Worm (Caenorhabditis elegans) whole organism, late embryonic: ENCODE data around the gene rif-1.2.

ENCODE experiments used
- K02D7.2 ChIP-seq: sonication (generic microtip); optimal IDR thresholded peaks from 2 replicates; lab custom pipeline; 2017; ENCODE audit warnings: mild to moderate bottlenecking, missing genetic modification characterization, missing compliant biosample characterization
- dmd-4 ChIP-seq: sonication (generic microtip); optimal IDR thresholded peaks from 2 replicates; lab custom pipeline; 2016; ENCODE audit warnings: borderline replicate concordance, missing genetic modification characterization, missing compliant biosample characterization
- fkh-6 ChIP-seq: sonication (generic microtip); optimal IDR thresholded peaks from 2 replicates; lab custom pipeline; 2016; ENCODE audit warnings: missing genetic modification characterization, missing compliant biosample characterization
- hlh-30 ChIP-seq: sonication (generic microtip); optimal IDR thresholded peaks from 2 replicates; lab custom pipeline; 2017; ENCODE audit warnings: antibody characterized with exemption, missing genetic modification characterization, missing compliant biosample characterization; ENCODE audit not compliant: insufficient read depth
- odd-2 ChIP-seq: sonication (generic microtip); optimal IDR thresholded peaks from 2 replicates; lab custom pipeline; 2017; ENCODE audit warnings: antibody characterized with exemption, mild to moderate bottlenecking, missing genetic modification characterization, missing compliant biosample characterization
- pat-9 ChIP-seq: fragments of 200-800 bp; sonication (Bioruptor generic); optimal IDR thresholded peaks from 2 replicates; lab custom pipeline; 2018; ENCODE audit warnings: mild to moderate bottlenecking, missing genetic modification characterization, moderate library complexity, missing compliant biosample characterization
- pha-2 ChIP-seq: sonication (generic microtip); optimal IDR thresholded peaks from 2 replicates; lab custom pipeline; 2017; ENCODE audit warnings: mild to moderate bottlenecking, missing genetic modification characterization, missing compliant biosample characterization
- pqm-1 ChIP-seq: sonication (generic microtip); optimal IDR thresholded peaks from 2 replicates; lab custom pipeline; 2016; ENCODE audit warnings: missing genetic modification characterization, missing compliant biosample characterization

- TF ChIP-seq odd-2 (tag; lab: Kevin White, UChicago) (no peak), hlh-30 (tag; lab: Kevin White, UChicago) (no peak), K02D7.2 (no peak), pat-9 (tag; lab: Kevin White, UChicago) (no peak), pqm-1 (tag; lab: Kevin White, UChicago) (no peak), pha-2 (tag; lab: Kevin White, UChicago) (no peak), fkh-6 (no peak), dmd-4 (tag; lab: Kevin White, UChicago) (no peak)
These were observed 5.8 kb downstream of the rif-1.2 start, which contains the start of gene F19H6.4 for ce11 chrX:12365388-12365787.
